Fruit fly (Drosophila melanogaster) whole organism, embryonic: Measurements from ENCODE around the gene RpL7A.

Experiments used
- ATbp ChIP-seq: fragments of 200-800 bp; sonication (Bioruptor generic); optimal IDR thresholded peaks from 2 replicates; lab custom pipeline; 2017; ENCODE audit warnings: missing biosample characterization, mild to moderate bottlenecking, missing genetic modification characterization, missing genetic modification reagents
- Ada2b ChIP-seq: fragments of 200-800 bp; sonication (Bioruptor generic); IDR thresholded peaks from 2 replicates; pipeline ENCODE4 v1.3.6; 2022; ENCODE audit warnings: missing biosample characterization, missing genetic modification characterization
- Antp ChIP-seq: fragments of 200-800 bp; sonication (Bioruptor generic); optimal IDR thresholded peaks from 3 replicates; lab custom pipeline; 2016; ENCODE audit warnings: missing biosample characterization, missing genetic modification characterization
- Atf6 ChIP-seq: fragments of 200-800 bp; sonication (Bioruptor generic); IDR thresholded peaks from 2 replicates; pipeline ENCODE4 v1.3.6; 2022; ENCODE audit warnings: missing biosample characterization, missing genetic modification characterization
- CG11723 ChIP-seq: fragments of 200-800 bp; sonication (Bioruptor generic); optimal IDR thresholded peaks from 2 replicates; lab custom pipeline; 2017; ENCODE audit warnings: missing biosample characterization, mild to moderate bottlenecking, missing genetic modification characterization
- CG12769 ChIP-seq: fragments of 200-800 bp; sonication (Bioruptor generic); optimal IDR thresholded peaks from 2 replicates; lab custom pipeline; 2019; ENCODE audit warnings: missing biosample characterization, mild to moderate bottlenecking, missing genetic modification characterization, moderate library complexity
- CG14050 ChIP-seq: fragments of 200-800 bp; sonication (Bioruptor generic); IDR thresholded peaks from 3 replicates; pipeline ENCODE4 v1.3.6; 2022; ENCODE audit warnings: missing biosample characterization, missing genetic modification characterization
- CG2875 ChIP-seq: fragments of 200-800 bp; sonication (Bioruptor generic); optimal IDR thresholded peaks from 2 replicates; lab custom pipeline; 2017; ENCODE audit warnings: missing biosample characterization, mild to moderate bottlenecking, missing genetic modification characterization, missing genetic modification reagents
- CG2889 ChIP-seq: fragments of 200-800 bp; sonication (Bioruptor generic); IDR thresholded peaks from 3 replicates; pipeline ENCODE4 v1.3.6; 2022; ENCODE audit warnings: missing biosample characterization, missing genetic modification characterization
- CG30431 ChIP-seq: fragments of 200-800 bp; sonication (Bioruptor generic); optimal IDR thresholded peaks from 2 replicates; lab custom pipeline; 2017; ENCODE audit warnings: missing biosample characterization, missing genetic modification characterization
- CG3065 ChIP-seq: fragments of 200-800 bp; sonication (Bioruptor generic); optimal IDR thresholded peaks from 2 replicates; lab custom pipeline; 2016; ENCODE audit warnings: missing biosample characterization, missing genetic modification characterization
- CG31224 ChIP-seq: fragments of 200-800 bp; sonication (Bioruptor generic); IDR thresholded peaks from 2 replicates; pipeline ENCODE4 v1.3.6; 2022; ENCODE audit warnings: missing biosample characterization, missing genetic modification characterization
- CG4730 ChIP-seq: fragments of 200-800 bp; sonication (Bioruptor generic); IDR thresholded peaks from 2 replicates; pipeline ENCODE4 v1.3.6; 2022; ENCODE audit warnings: missing biosample characterization, missing genetic modification characterization
- CG4820 ChIP-seq: fragments of 200-800 bp; sonication (Bioruptor generic); optimal IDR thresholded peaks from 3 replicates; lab custom pipeline; 2016; ENCODE audit warnings: missing biosample characterization, missing genetic modification characterization
- CG5180 ChIP-seq: fragments of 200-800 bp; sonication (Bioruptor generic); optimal IDR thresholded peaks from 3 replicates; lab custom pipeline; 2017; ENCODE audit warnings: missing biosample characterization, missing genetic modification characterization, mild to moderate bottlenecking, moderate library complexity, missing genetic modification reagents
- CG5953 ChIP-seq: fragments of 200-800 bp; sonication (Bioruptor generic); IDR thresholded peaks from 2 replicates; pipeline ENCODE4 v1.3.6; 2022; ENCODE audit warnings: missing biosample characterization, missing genetic modification characterization
- CG7556 ChIP-seq: fragments of 200-800 bp; sonication (Bioruptor generic); optimal IDR thresholded peaks from 2 replicates; lab custom pipeline; 2017; ENCODE audit warnings: missing biosample characterization, mild to moderate bottlenecking, missing genetic modification characterization
- CG8281 ChIP-seq: fragments of 200-800 bp; sonication (Bioruptor generic); optimal IDR thresholded peaks from 2 replicates; lab custom pipeline; 2018; ENCODE audit warnings: missing biosample characterization, mild to moderate bottlenecking, missing genetic modification characterization, moderate library complexity
- CG8478 ChIP-seq: fragments of >200 bp; optimal IDR thresholded peaks from 2 replicates; lab custom pipeline; 2018
- CoRest ChIP-seq: fragments of 200-800 bp; sonication (Bioruptor generic); optimal IDR thresholded peaks from 3 replicates; lab custom pipeline; 2018; ENCODE audit warnings: missing biosample characterization, mild to moderate bottlenecking, missing genetic modification characterization, moderate library complexity
- Dek ChIP-seq: fragments of 200-800 bp; sonication (Bioruptor generic); optimal IDR thresholded peaks from 3 replicates; lab custom pipeline; 2019; ENCODE audit warnings: missing biosample characterization, mild to moderate bottlenecking, missing genetic modification characterization, moderate library complexity
- HLH4C ChIP-seq: fragments of 200-800 bp; sonication (Bioruptor generic); IDR thresholded peaks from 3 replicates; pipeline ENCODE4 v1.3.6; 2022; ENCODE audit warnings: missing biosample characterization, missing genetic modification characterization; ENCODE audit not compliant: partially characterized antibody
- Kr ChIP-seq: fragments of 200-800 bp; sonication (Bioruptor generic); optimal IDR thresholded peaks from 2 replicates; lab custom pipeline; 2017; ENCODE audit warnings: missing biosample characterization, mild to moderate bottlenecking, missing genetic modification characterization
- Mes4 ChIP-seq: fragments of 200-800 bp; sonication (Bioruptor generic); optimal IDR thresholded peaks from 2 replicates; lab custom pipeline; 2016; ENCODE audit warnings: missing biosample characterization, missing genetic modification characterization
- Mrtf ChIP-seq: fragments of 200-800 bp; sonication (Bioruptor generic); IDR thresholded peaks from 3 replicates; pipeline ENCODE4 v1.3.6; 2022; ENCODE audit warnings: missing biosample characterization, missing genetic modification characterization
- Oli ChIP-seq: fragments of 200-800 bp; sonication (Bioruptor generic); optimal IDR thresholded peaks from 2 replicates; lab custom pipeline; 2018; ENCODE audit warnings: missing biosample characterization, mild to moderate bottlenecking, missing genetic modification characterization, moderate library complexity
- Poxn ChIP-seq: fragments of 200-800 bp; sonication (Bioruptor generic); IDR thresholded peaks from 2 replicates; pipeline ENCODE4 v1.3.6; 2022; ENCODE audit warnings: missing biosample characterization, missing genetic modification characterization
- Side ChIP-seq: fragments of 200-800 bp; sonication (Bioruptor generic); optimal IDR thresholded peaks from 2 replicates; lab custom pipeline; 2016; ENCODE audit warnings: missing biosample characterization, missing genetic modification characterization
- Sin3A ChIP-seq: fragments of >200 bp; optimal IDR thresholded peaks from 2 replicates; lab custom pipeline; 2018
- Sry-β ChIP-seq: fragments of 200-800 bp; sonication (Bioruptor generic); optimal IDR thresholded peaks from 2 replicates; lab custom pipeline; 2018; ENCODE audit warnings: missing biosample characterization, mild to moderate bottlenecking, missing genetic modification characterization, moderate library complexity
- Xrp1 ChIP-seq: fragments of 200-800 bp; sonication (Bioruptor generic); IDR thresholded peaks from 2 replicates; pipeline ENCODE4 v1.3.6; 2022; ENCODE audit warnings: missing biosample characterization, missing genetic modification characterization
- amos ChIP-seq: fragments of 200-800 bp; sonication (Bioruptor generic); IDR thresholded peaks from 2 replicates; pipeline ENCODE4 v1.3.6; 2022; ENCODE audit warnings: missing biosample characterization, missing genetic modification characterization; ENCODE audit not compliant: partially characterized antibody
- aop ChIP-seq: fragments of 200-800 bp; sonication (Bioruptor generic); IDR thresholded peaks from 2 replicates; pipeline ENCODE4 v1.3.6; 2022; ENCODE audit warnings: missing biosample characterization, missing genetic modification characterization
- ara ChIP-seq: fragments of 200-800 bp; sonication (Bioruptor generic); IDR thresholded peaks from 2 replicates; pipeline ENCODE4 v1.3.6; 2022; ENCODE audit warnings: missing biosample characterization, missing genetic modification characterization
- bab2 ChIP-seq: fragments of 200-800 bp; sonication (Bioruptor generic); optimal IDR thresholded peaks from 2 replicates; lab custom pipeline; 2016; ENCODE audit warnings: missing biosample characterization, missing genetic modification characterization
- btn ChIP-seq: fragments of 200-800 bp; sonication (Bioruptor generic); optimal IDR thresholded peaks from 2 replicates; lab custom pipeline; 2016; ENCODE audit warnings: missing biosample characterization, missing genetic modification characterization
- caup ChIP-seq: fragments of 200-800 bp; sonication (Bioruptor generic); optimal IDR thresholded peaks from 3 replicates; lab custom pipeline; 2017; ENCODE audit warnings: missing biosample characterization, mild to moderate bottlenecking, missing genetic modification characterization, moderate library complexity; ENCODE audit not compliant: severe bottlenecking
- da ChIP-seq: fragments of 200-800 bp; sonication (Bioruptor generic); optimal IDR thresholded peaks from 2 replicates; lab custom pipeline; 2016; ENCODE audit warnings: missing biosample characterization, missing genetic modification characterization
- dmrt99B ChIP-seq: fragments of 200-800 bp; sonication (Bioruptor generic); optimal IDR thresholded peaks from 2 replicates; lab custom pipeline; 2018; ENCODE audit warnings: missing biosample characterization, mild to moderate bottlenecking, missing genetic modification characterization, moderate library complexity
- emc ChIP-seq: fragments of 200-800 bp; sonication (Bioruptor generic); optimal IDR thresholded peaks from 2 replicates; lab custom pipeline; 2016; ENCODE audit warnings: missing biosample characterization, missing genetic modification characterization
- ems ChIP-seq: fragments of 200-800 bp; sonication (Bioruptor generic); optimal IDR thresholded peaks from 3 replicates; lab custom pipeline; 2016; ENCODE audit warnings: missing biosample characterization, missing genetic modification characterization
- eve ChIP-seq, 2 experiments: fragments of >200 bp; optimal IDR thresholded peaks; 2 replicates each; lab custom pipeline; 2017; ENCODE audit warnings: missing biosample characterization in 2 of 2, missing genetic modification characterization in 2 of 2
- ewg ChIP-seq: fragments of 200-800 bp; sonication (Bioruptor generic); optimal IDR thresholded peaks from 3 replicates; lab custom pipeline; 2017; ENCODE audit warnings: mild to moderate bottlenecking, missing biosample characterization, missing genetic modification reagents, missing genetic modification characterization
- fd102C ChIP-seq: fragments of 200-800 bp; sonication (Bioruptor generic); optimal IDR thresholded peaks from 2 replicates; lab custom pipeline; 2018; ENCODE audit warnings: missing biosample characterization, mild to moderate bottlenecking, missing genetic modification characterization, moderate library complexity
- gsb-n ChIP-seq: fragments of 200-800 bp; sonication (Bioruptor generic); optimal IDR thresholded peaks from 3 replicates; lab custom pipeline; 2018; ENCODE audit warnings: missing biosample characterization, mild to moderate bottlenecking, missing genetic modification characterization
- nerfin-1 ChIP-seq: fragments of 200-800 bp; sonication (Bioruptor generic); optimal IDR thresholded peaks from 3 replicates; lab custom pipeline; 2019; ENCODE audit warnings: missing biosample characterization, mild to moderate bottlenecking, missing genetic modification characterization, moderate library complexity
- nerfin-2 ChIP-seq: fragments of 200-800 bp; sonication (Bioruptor generic); IDR thresholded peaks from 2 replicates; pipeline ENCODE4 v1.3.6; 2022; ENCODE audit warnings: missing biosample characterization, missing genetic modification characterization; ENCODE audit not compliant: partially characterized antibody
- peb ChIP-seq: fragments of 200-800 bp; sonication (Bioruptor generic); IDR thresholded peaks from 2 replicates; pipeline ENCODE4 v1.3.6; 2022; ENCODE audit warnings: missing biosample characterization, missing genetic modification characterization
- pita ChIP-seq: fragments of 200-800 bp; sonication (Bioruptor generic); optimal IDR thresholded peaks from 2 replicates; lab custom pipeline; 2017; ENCODE audit warnings: missing biosample characterization, mild to moderate bottlenecking, missing genetic modification characterization
- ranshi ChIP-seq: fragments of 200-800 bp; sonication (Bioruptor generic); IDR thresholded peaks from 2 replicates; pipeline ENCODE4 v1.3.6; 2022; ENCODE audit warnings: missing biosample characterization, missing genetic modification characterization
- sisA ChIP-seq: fragments of 200-800 bp; sonication (Bioruptor generic); IDR thresholded peaks from 2 replicates; pipeline ENCODE4 v1.3.6; 2022; ENCODE audit warnings: missing biosample characterization, missing genetic modification characterization
- tin ChIP-seq: fragments of 200-800 bp; sonication (Bioruptor generic); optimal IDR thresholded peaks from 3 replicates; lab custom pipeline; 2016; ENCODE audit warnings: missing biosample characterization, missing genetic modification characterization
- z ChIP-seq: fragments of 200-800 bp; sonication (Bioruptor generic); IDR thresholded peaks from 3 replicates; pipeline ENCODE4 v1.3.6; 2022; ENCODE audit warnings: missing biosample characterization, missing genetic modification characterization

RpL7A gene

DNA sequence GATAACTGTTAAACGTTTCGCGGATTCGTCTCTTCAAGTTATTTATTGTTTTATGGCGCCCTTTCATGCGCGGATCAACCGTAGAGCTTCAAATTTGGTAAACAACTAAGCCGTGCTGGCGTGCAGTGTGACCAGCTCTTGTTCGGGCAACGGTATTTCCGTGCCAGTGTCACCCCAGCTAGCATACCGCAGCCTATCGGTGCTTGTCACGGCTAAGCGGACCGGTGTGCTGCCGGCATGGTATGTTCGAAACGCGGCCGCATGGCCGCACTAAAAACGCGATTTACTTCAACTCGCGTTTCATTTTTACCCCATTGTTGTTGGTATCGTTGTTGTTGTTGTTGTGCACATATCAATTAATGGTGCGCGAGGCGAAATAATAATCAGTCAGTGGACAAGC lies 8.9 kb downstream of the RpL7A start, which contains the start of the genes CG42340 and CG3918 (continued):
- TF ChIP-seq ewg: peak; percentile 44
- TF ChIP-seq gsb-n (tag; lab: Kevin White, UChicago): no peak
- TF ChIP-seq btn (GFP tag; lab: Kevin White, UChicago): no peak
- no peak for TF ChIP-seq CG3065 (GFP tag; lab: Kevin White, UChicago)
- no peak; the same call in 2 of the 3 replicates for TF ChIP-seq HLH4C (GFP tag; lab: Robert Waterston, UW)
- no peak for TF ChIP-seq CG7556 (GFP tag; lab: Kevin White, UChicago)
- peak; percentile 17 for TF ChIP-seq caup (GFP tag; lab: Kevin White, UChicago)
- TF ChIP-seq tin: peak; percentile 16
- no peak for TF ChIP-seq ranshi
- TF ChIP-seq Kr (GFP tag; lab: Kevin White, UChicago): no peak
- no peak for TF ChIP-seq Side (GFP tag; lab: Kevin White, UChicago)
- TF ChIP-seq CG12769: peak; percentile 60
- no peak for TF ChIP-seq Ada2b
- TF ChIP-seq bab2 (GFP tag; lab: Kevin White, UChicago): no peak
- TF ChIP-seq Mes4 (GFP tag; lab: Kevin White, UChicago): peak; percentile 14
- TF ChIP-seq amos (GFP tag; lab: Robert Waterston, UW): peak; percentile 66
- no peak for TF ChIP-seq Poxn
- TF ChIP-seq Antp: peak; percentile 19
- no peak for TF ChIP-seq Oli
- no peak for TF ChIP-seq Mrtf (GFP tag; lab: Robert Waterston, UW)
- TF ChIP-seq nerfin-2 (GFP tag; lab: Robert Waterston, UW): no peak
- TF ChIP-seq Sry-β (GFP tag; lab: Kevin White, UChicago): no peak
- TF ChIP-seq CG2875 (GFP tag; lab: Kevin White, UChicago): no peak
- TF ChIP-seq CG14050 (GFP tag; lab: Robert Waterston, UW): no peak
- no peak for TF ChIP-seq emc
- TF ChIP-seq ATbp (GFP tag; lab: Kevin White, UChicago): no peak
- peak; percentile 13; the same call in 1 of the 2 replicates for TF ChIP-seq ara (GFP tag; lab: Robert Waterston, UW)
- TF ChIP-seq nerfin-1: no peak
- peak; percentile 72 for TF ChIP-seq pita (GFP tag; lab: Kevin White, UChicago)
- TF ChIP-seq CG5953 (GFP tag; lab: Robert Waterston, UW): no peak
- TF ChIP-seq Atf6 (GFP tag; lab: Robert Waterston, UW): no peak
- TF ChIP-seq CG31224: no peak
- no peak for TF ChIP-seq Xrp1 (GFP tag; lab: Robert Waterston, UW)
- TF ChIP-seq sisA (GFP tag; lab: Robert Waterston, UW): no peak; the same call in 1 of the 2 replicates
- TF ChIP-seq da (GFP tag; lab: Kevin White, UChicago): no peak
- no peak for TF ChIP-seq CG4820 (GFP tag; lab: Kevin White, UChicago)
- TF ChIP-seq CG2889 (GFP tag; lab: Robert Waterston, UW): no peak
- no peak for TF ChIP-seq CG30431
- TF ChIP-seq CG5180 (GFP tag; lab: Kevin White, UChicago): no peak
- no peak for TF ChIP-seq dmrt99B
- no peak for TF ChIP-seq z
- TF ChIP-seq CoRest (tag; lab: Kevin White, UChicago): peak; percentile 45
- TF ChIP-seq CG4730: no peak
- TF ChIP-seq eve (GFP tag; optimal IDR thresholded peaks at IDR 0.05; lab: Kevin White, UChicago): no peak
- no peak for TF ChIP-seq fd102C (GFP tag; lab: Kevin White, UChicago)
- TF ChIP-seq CG8478: no peak
- no peak for TF ChIP-seq aop
- TF ChIP-seq Sin3A: peak; percentile 71
- TF ChIP-seq Dek (tag; lab: Kevin White, UChicago): peak; percentile 13
- TF ChIP-seq CG11723 (GFP tag; lab: Kevin White, UChicago): no peak
- TF ChIP-seq CG8281: no peak
- no peak for TF ChIP-seq peb (GFP tag; lab: Robert Waterston, UW)
- no peak for TF ChIP-seq ems (GFP tag; lab: Kevin White, UChicago)
